Worm (Caenorhabditis elegans): Measurements from ENCODE around the gene C17G1.5.

C17G1.5 gene

ce11 chrX:9984889-9985404, 46.3 kb downstream of the C17G1.5 start, which contains the start of gene F19C6.5:
Gene F19C6.5 (minus strand): TSS chrX:9984939.
- no peak for TF ChIP-seq dao-5 (tag; optimal IDR thresholded peaks at IDR 0.05)
- no peak for TF ChIP-seq W03F9.2 (tag; optimal IDR thresholded peaks at IDR 0.05)
- no peak for TF ChIP-seq him-1 (tag; optimal IDR thresholded peaks at IDR 0.05)

DNA sequence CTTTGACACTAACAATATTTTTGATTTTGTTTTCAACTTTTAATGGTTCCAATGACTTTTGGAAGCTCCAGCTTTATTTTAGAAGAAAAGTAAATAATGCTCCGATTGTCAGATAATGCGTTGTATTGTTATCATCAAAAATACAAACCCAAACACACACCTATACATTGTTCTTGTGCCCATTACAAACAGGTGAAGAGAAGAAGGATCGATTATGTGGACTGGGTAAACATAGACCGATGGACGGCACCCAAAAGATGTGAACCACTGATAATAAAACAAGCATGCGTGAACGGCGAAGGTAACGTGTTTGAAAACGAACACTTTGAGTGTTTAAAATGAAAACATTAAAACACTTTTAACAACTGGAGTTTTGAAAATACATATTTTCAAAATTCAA, 48.6 kb downstream of the C17G1.5 start:
- no peak for TF ChIP-seq W03F9.2 (tag; optimal IDR thresholded peaks at IDR 0.05)
- no peak for TF ChIP-seq dao-5 (tag; optimal IDR thresholded peaks at IDR 0.05)
- TF ChIP-seq him-1 (tag; optimal IDR thresholded peaks at IDR 0.05): no peak

DNA sequence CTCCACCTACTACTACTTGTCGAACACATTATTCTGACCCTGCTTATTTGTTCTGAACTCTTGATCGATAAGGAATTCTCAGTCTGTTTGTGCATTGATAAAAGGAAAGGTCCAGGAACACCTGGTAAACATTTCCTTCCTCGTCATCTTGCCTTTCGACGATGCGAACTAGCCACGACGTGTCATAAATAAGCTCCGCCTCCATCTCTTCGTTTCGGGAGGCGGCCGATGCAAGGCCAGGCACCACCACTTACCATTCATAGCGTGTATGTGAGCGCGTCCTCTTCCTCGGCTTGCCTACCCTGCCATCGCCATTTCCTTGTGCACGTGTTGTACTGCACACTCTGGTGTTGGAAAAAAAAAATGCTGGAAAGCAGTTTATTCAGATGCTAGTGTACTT, 50.3 kb downstream of the C17G1.5 start:
- no peak for TF ChIP-seq him-1 (tag; optimal IDR thresholded peaks at IDR 0.05)
- no peak for TF ChIP-seq W03F9.2 (tag; optimal IDR thresholded peaks at IDR 0.05)
- no peak for TF ChIP-seq dao-5 (tag; optimal IDR thresholded peaks at IDR 0.05)

DNA sequence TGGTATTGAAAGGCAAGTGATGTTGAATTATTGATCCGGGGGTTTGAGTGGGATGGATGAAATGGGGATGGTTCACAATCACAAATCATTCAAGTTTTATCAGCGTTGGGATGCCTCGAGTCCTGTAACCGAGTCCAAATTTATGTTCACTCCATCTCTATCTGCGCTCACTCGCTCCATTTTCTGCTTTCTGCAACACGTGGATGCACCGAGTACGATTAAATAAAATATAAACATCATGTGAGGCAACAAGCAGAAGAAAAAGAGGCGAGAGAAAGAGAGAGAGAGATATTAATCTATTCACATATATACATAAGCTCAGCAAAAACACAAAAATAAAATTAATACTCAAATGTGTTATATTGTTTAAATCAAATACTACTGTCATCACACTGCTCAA, 54.5 kb downstream of the C17G1.5 start:
- TF ChIP-seq dao-5 (tag; optimal IDR thresholded peaks at IDR 0.05) (no peak), W03F9.2 (tag; optimal IDR thresholded peaks at IDR 0.05) (no peak), him-1 (tag; optimal IDR thresholded peaks at IDR 0.05) (no peak)
